Worm (Caenorhabditis elegans) whole organism, L1 larva: ENCODE results near the gene F07G6.10.
"Not testable (repeated sequence)": the region's sequence is repeated elsewhere in the genome, so short reads cannot be mapped to it uniquely, and the experiment has no call there.

ENCODE experiments used
- fkh-8 ChIP-seq: sonication (generic microtip); optimal IDR thresholded peaks from 2 replicates; lab custom pipeline; 2016; ENCODE audit warnings: mild to moderate bottlenecking, missing genetic modification characterization, missing compliant biosample characterization
- fos-1 ChIP-seq: fragments of 150-350 bp; optimal IDR thresholded peaks from 2 replicates; lab custom pipeline; 2014; ENCODE audit warnings: missing biosample characterization, missing genetic modification characterization
- lin-14 ChIP-seq: fragments of 200-800 bp; sonication (Bioruptor generic); optimal IDR thresholded peaks from 2 replicates; lab custom pipeline; 2018; ENCODE audit warnings: mild to moderate bottlenecking, missing genetic modification characterization, moderate library complexity, missing compliant biosample characterization
- mep-1 ChIP-seq: fragments of 150-350 bp; optimal IDR thresholded peaks from 2 replicates; lab custom pipeline; 2014; ENCODE audit warnings: missing biosample characterization, missing genetic modification characterization
- pax-3 ChIP-seq: fragments of 200-800 bp; sonication (Bioruptor generic); optimal IDR thresholded peaks from 2 replicates; lab custom pipeline; 2018; ENCODE audit warnings: mild to moderate bottlenecking, missing genetic modification characterization, moderate library complexity, missing compliant biosample characterization
- ztf-11 ChIP-seq, 2 experiments: sonication (generic microtip); optimal IDR thresholded peaks; 2 replicates each; lab custom pipeline; 2016 to 2017; ENCODE audit warnings: missing genetic modification characterization in 2 of 2, missing biosample characterization in 1 of 2, missing compliant biosample characterization in 1 of 2

ce11 chrX:1748476-1748875 is 10.8 kb downstream of the F07G6.10 start, which contains the start of gene Y75D11A.6:
- not testable (repeated sequence) for TF ChIP-seq pax-3 (tag; lab: Kevin White, UChicago); mep-1 (tag; lab: Kevin White, UChicago); fos-1 (tag; lab: Kevin White, UChicago); ztf-11 (tag; optimal IDR thresholded peaks at IDR 0.05; lab: Kevin White, UChicago); lin-14 (GFP tag; lab: Kevin White, UChicago); fkh-8 (tag; lab: Kevin White, UChicago)
